Worm (Caenorhabditis elegans) whole organism, dauer: ENCODE data around the gene F15D4.6.

Source experiments
- unc-62 ChIP-seq: sonication (generic microtip); optimal IDR thresholded peaks from 2 replicates; lab custom pipeline; 2017; ENCODE audit warnings: missing biosample characterization, missing genetic modification reagents, missing genetic modification characterization

Gene F15D4.6

ce11 chrII:13279216-13280123 lies 30.5 kb downstream of the F15D4.6 start:
- TF ChIP-seq unc-62 (GFP tag; lab: Kevin White, UChicago), result no peak

ce11 chrII:13282566-13282965 lies 33.6 kb downstream of the F15D4.6 start:
- TF ChIP-seq unc-62 (GFP tag; lab: Kevin White, UChicago), result no peak

ce11 chrII:13283486-13283885 lies 34.5 kb downstream of the F15D4.6 start:
- TF ChIP-seq unc-62 (GFP tag; lab: Kevin White, UChicago), result no peak

ce11 chrII:13284148-13284547 lies 35.2 kb downstream of the F15D4.6 start:
- no peak for TF ChIP-seq unc-62 (GFP tag; lab: Kevin White, UChicago)

ce11 chrII:13285729-13286128 lies 36.7 kb downstream of the F15D4.6 start, which contains the start of gene ztf-22:
TSS of gene ztf-22 (minus strand) at chrII:13285829.
- no peak for TF ChIP-seq unc-62 (GFP tag; lab: Kevin White, UChicago)

ce11 chrII:13289891-13290290 lies 40.9 kb downstream of the F15D4.6 start:
- no peak for TF ChIP-seq unc-62 (GFP tag; lab: Kevin White, UChicago)

- no peak for TF ChIP-seq unc-62 (GFP tag; lab: Kevin White, UChicago)
Measured at ce11 chrII:13290518-13291286, 41.7 kb downstream of the F15D4.6 start.

ce11 chrII:13291406-13292124 lies 42.6 kb downstream of the F15D4.6 start:
- TF ChIP-seq unc-62 (GFP tag; lab: Kevin White, UChicago), result no peak

- no peak for TF ChIP-seq unc-62 (GFP tag; lab: Kevin White, UChicago)
Measured at ce11 chrII:13292913-13293312, 43.9 kb downstream of the F15D4.6 start.

ce11 chrII:13293502-13293901 lies 44.5 kb downstream of the F15D4.6 start:
- TF ChIP-seq unc-62 (GFP tag; lab: Kevin White, UChicago), result no peak

ce11 chrII:13297283-13297682 lies 48.3 kb downstream of the F15D4.6 start:
- no peak for TF ChIP-seq unc-62 (GFP tag; lab: Kevin White, UChicago)

ce11 chrII:13297935-13298334 lies 48.9 kb downstream of the F15D4.6 start:
- no peak for TF ChIP-seq unc-62 (GFP tag; lab: Kevin White, UChicago)

ce11 chrII:13298534-13298933 lies 49.5 kb downstream of the F15D4.6 start:
- no peak for TF ChIP-seq unc-62 (GFP tag; lab: Kevin White, UChicago)

ce11 chrII:13299166-13299805 lies 50.3 kb downstream of the F15D4.6 start:
- TF ChIP-seq unc-62 (GFP tag; lab: Kevin White, UChicago), result no peak
